Worm (Caenorhabditis elegans) whole organism, L4 larva: ENCODE data around the gene srbc-2.
"Not testable (repeated sequence)": the region's sequence is repeated elsewhere in the genome, so short reads cannot be mapped to it uniquely, and the experiment has no call there.

Source experiments
- F44E2.7 ChIP-seq: fragments of 200-800 bp; sonication (Bioruptor generic); IDR thresholded peaks from 2 replicates; pipeline ENCODE4 v2.1.2; 2022; ENCODE audit warnings: missing genetic modification characterization, missing compliant biosample characterization
- T20F7.1 ChIP-seq: fragments of 200-800 bp; sonication (Bioruptor generic); optimal IDR thresholded peaks from 2 replicates; lab custom pipeline; 2018; ENCODE audit warnings: mild to moderate bottlenecking, missing genetic modification characterization, missing compliant biosample characterization
- Y5F2A.4 ChIP-seq: fragments of 200-800 bp; sonication (Bioruptor generic); optimal IDR thresholded peaks from 2 replicates; lab custom pipeline; 2018; ENCODE audit warnings: mild to moderate bottlenecking, missing genetic modification characterization, missing compliant biosample characterization
- ZK337.2 ChIP-seq: fragments of 200-800 bp; sonication (Bioruptor generic); IDR thresholded peaks from 2 replicates; pipeline ENCODE4 v1.3.6; 2022; ENCODE audit warnings: missing genetic modification reagents, missing genetic modification characterization, missing compliant biosample characterization
- ZK546.5 ChIP-seq, 2 experiments: sonication (generic microtip); optimal IDR thresholded peaks; 2 replicates each; lab custom pipeline; 2017; ENCODE audit warnings: missing biosample characterization in 2 of 2, missing genetic modification characterization in 2 of 2
- aha-1 ChIP-seq: fragments of 150-350 bp; peaks from one replicate; lab custom pipeline; 2014; ENCODE audit warnings: missing biosample characterization, missing genetic modification characterization
- ama-1 ChIP-seq: fragments of 150-350 bp; optimal IDR thresholded peaks from 2 replicates; lab custom pipeline; 2014; ENCODE audit warnings: inconsistent platforms, mixed read lengths
- ceh-28 ChIP-seq: fragments of 150-350 bp; optimal IDR thresholded peaks from 2 replicates; lab custom pipeline; 2014; ENCODE audit warnings: missing biosample characterization, missing genetic modification reagents, missing genetic modification characterization
- ces-1 ChIP-seq: fragments of 150-350 bp; sonication (generic microtip); optimal IDR thresholded peaks from 4 replicates; lab custom pipeline; 2014; ENCODE audit warnings: missing biosample characterization, missing genetic modification reagents, missing genetic modification characterization
- daf-16 ChIP-seq, 3 experiments: sonication (generic microtip); optimal IDR thresholded peaks; 2 replicates each; lab custom pipeline; 2016 to 2017; ENCODE audit warnings: missing genetic modification characterization in 3 of 3, missing genetic modification reagents in 3 of 3, mild to moderate bottlenecking in 2 of 3, missing compliant biosample characterization in 2 of 3, missing biosample characterization in 1 of 3, moderate library complexity in 1 of 3
- daf-19 ChIP-seq: fragments of 200-800 bp; sonication (Bioruptor generic); conservative IDR thresholded peaks from 2 replicates; pipeline ENCODE4 v1.3.6; 2022; ENCODE audit warnings: missing genetic modification characterization, missing compliant biosample characterization
- dmd-6 ChIP-seq: fragments of 200-800 bp; sonication (Bioruptor generic); IDR thresholded peaks from 2 replicates; pipeline ENCODE4 v1.3.6; 2022; ENCODE audit warnings: missing genetic modification reagents, missing genetic modification characterization, missing compliant biosample characterization
- duxl-1 ChIP-seq: sonication (generic microtip); optimal IDR thresholded peaks from 2 replicates; lab custom pipeline; 2016; ENCODE audit warnings: mild to moderate bottlenecking, missing genetic modification characterization, moderate library complexity, missing compliant biosample characterization; ENCODE audit not compliant: poor library complexity
- hlh-11 ChIP-seq: fragments of 200-800 bp; sonication (Bioruptor generic); optimal IDR thresholded peaks from 2 replicates; lab custom pipeline; 2018; ENCODE audit warnings: mild to moderate bottlenecking, missing genetic modification characterization, missing compliant biosample characterization
- lim-7 ChIP-seq: fragments of 200-800 bp; sonication (Bioruptor generic); IDR thresholded peaks from 2 replicates; pipeline ENCODE4 v1.3.6; 2022; ENCODE audit warnings: missing genetic modification characterization, missing compliant biosample characterization
- lin-1 ChIP-seq: fragments of 200-800 bp; sonication (Bioruptor generic); IDR thresholded peaks from 2 replicates; pipeline ENCODE4 v1.3.6; 2022; ENCODE audit warnings: missing genetic modification reagents, missing genetic modification characterization, missing compliant biosample characterization
- lin-29 ChIP-seq: fragments of 200-800 bp; sonication (Bioruptor generic); IDR thresholded peaks from 2 replicates; pipeline ENCODE4 v1.3.6; 2022; ENCODE audit warnings: missing genetic modification reagents, missing genetic modification characterization, missing compliant biosample characterization
- lin-39 ChIP-seq: fragments of 150-350 bp; optimal IDR thresholded peaks from 2 replicates; lab custom pipeline; 2014; ENCODE audit warnings: missing biosample characterization, missing genetic modification reagents, missing genetic modification characterization
- lsy-2 ChIP-seq, 2 experiments: fragments of 150-350 bp in 1 of 2; sonication (generic microtip) in 1 of 2; optimal IDR thresholded peaks; 2 replicates each; lab custom pipeline; 2014 to 2017; ENCODE audit warnings: missing biosample characterization in 2 of 2, missing genetic modification characterization in 2 of 2
- madf-5 ChIP-seq, 2 experiments: fragments of 200-800 bp; sonication (Bioruptor generic); IDR thresholded peaks; 2 replicates each; pipeline ENCODE4 v1.3.6; 2022; ENCODE audit warnings: missing compliant biosample characterization in 2 of 2, missing genetic modification characterization in 2 of 2
- madf-9 ChIP-seq: fragments of 200-800 bp; sonication (Bioruptor generic); conservative IDR thresholded peaks from 2 replicates; pipeline ENCODE4 v1.3.6; 2022; ENCODE audit warnings: missing genetic modification reagents, missing genetic modification characterization, missing compliant biosample characterization
- mes-2 ChIP-seq: sonication (generic microtip); optimal IDR thresholded peaks from 2 replicates; lab custom pipeline; 2016; ENCODE audit warnings: missing genotype, mild to moderate bottlenecking, missing genetic modification characterization, missing compliant biosample characterization; ENCODE audit not compliant: poor library complexity, severe bottlenecking
- nhr-28 ChIP-seq: fragments of 150-350 bp; optimal IDR thresholded peaks from 2 replicates; lab custom pipeline; 2014; ENCODE audit warnings: missing biosample characterization, missing genetic modification characterization
- nhr-48 ChIP-seq: sonication (generic microtip); optimal IDR thresholded peaks from 2 replicates; lab custom pipeline; 2016; ENCODE audit warnings: mild to moderate bottlenecking, missing genetic modification characterization, missing compliant biosample characterization
- php-3 ChIP-seq: fragments of 200-800 bp; sonication (Bioruptor generic); IDR thresholded peaks from 2 replicates; pipeline ENCODE4 v1.3.6; 2022; ENCODE audit warnings: missing genetic modification reagents, missing genetic modification characterization, missing compliant biosample characterization
- saeg-2 ChIP-seq: fragments of 200-800 bp; sonication (Bioruptor generic); IDR thresholded peaks from 2 replicates; pipeline ENCODE4 v1.3.6; 2022; ENCODE audit warnings: missing genetic modification reagents, missing genetic modification characterization, missing compliant biosample characterization
- skn-1 ChIP-seq: fragments of 150-350 bp; optimal IDR thresholded peaks from 2 replicates; lab custom pipeline; 2014; ENCODE audit warnings: missing biosample characterization, missing genetic modification characterization
- tag-97 ChIP-seq: fragments of 200-800 bp; sonication (Bioruptor generic); IDR thresholded peaks from 2 replicates; pipeline ENCODE4 v1.3.6; 2022; ENCODE audit warnings: missing genetic modification characterization, missing compliant biosample characterization
- tra-1 ChIP-seq: fragments of 200-800 bp; sonication (Bioruptor generic); IDR thresholded peaks from 2 replicates; pipeline ENCODE4 v1.3.6; 2022; ENCODE audit warnings: missing genetic modification reagents, missing genetic modification characterization, missing compliant biosample characterization
- unc-62 ChIP-seq, 3 experiments: fragments of 150-350 bp in 1 of 3; sonication (generic microtip); optimal IDR thresholded peaks in 2 of 3; peaks in 1 of 3; 1 replicate in 1 of 3; 2 replicates in 2 of 3; lab custom pipeline; 2014 to 2017; ENCODE audit warnings: missing biosample characterization in 3 of 3, missing genetic modification characterization in 3 of 3, missing genetic modification reagents in 3 of 3, missing genotype in 1 of 3
- zfp-2 ChIP-seq: sonication (generic microtip); optimal IDR thresholded peaks from 2 replicates; lab custom pipeline; 2016; ENCODE audit warnings: mild to moderate bottlenecking, missing genetic modification characterization, missing compliant biosample characterization
- zip-11 ChIP-seq: fragments of 200-800 bp; sonication (Bioruptor generic); IDR thresholded peaks from 2 replicates; pipeline ENCODE4 v1.3.6; 2022; ENCODE audit warnings: missing genetic modification characterization, missing compliant biosample characterization

Gene srbc-2

ce11 chrV:3410098-3410570, 33.3 kb upstream of the srbc-2 start, which contains the start of gene arrd-22:
TSS of gene arrd-22 (plus strand) at chrV:3410520.
- TF ChIP-seq zip-11 (no peak), daf-19 (no peak), ZK546.5 (tag; optimal IDR thresholded peaks at IDR 0.05; lab: Kevin White, UChicago) (no peak), mes-2 (no peak), F44E2.7 (GFP tag; lab: Robert Waterston, UW) (no peak), hlh-11 (tag; lab: Kevin White, UChicago) (peak; percentile 43), ces-1 (GFP tag; lab: Kevin White, UChicago) (peak; percentile 4), lsy-2 (tag; optimal IDR thresholded peaks at IDR 0.05; lab: Kevin White, UChicago) (no peak), ceh-28 (tag; lab: Kevin White, UChicago) (no peak), aha-1 (tag; lab: Kevin White, UChicago) (peak; percentile 36), unc-62 (GFP tag; optimal IDR thresholded peaks at IDR 0.05 in 1 of 2; lab: Kevin White, UChicago) (peak in 1 of 2 experiments; percentile 94), unc-62 (tag; optimal IDR thresholded peaks at IDR 0.05; lab: Kevin White, UChicago) (no peak), lin-1 (GFP tag; lab: Robert Waterston, UW) (no peak), tag-97 (GFP tag; lab: Robert Waterston, UW) (no peak), madf-5 (GFP tag; IDR thresholded peaks at IDR 0.05; lab: Robert Waterston, UW) (no peak), tra-1 (GFP tag; lab: Robert Waterston, UW) (0 out of 2 replicates have a peak, but pooled peaks have one; percentile 35), nhr-48 (tag; lab: Kevin White, UChicago) (peak; percentile 23), nhr-28 (tag; lab: Kevin White, UChicago) (peak; percentile 53), ama-1 (lab: Kevin White, UChicago) (no peak), madf-9 (GFP tag; lab: Robert Waterston, UW) (no peak), lim-7 (GFP tag; lab: Robert Waterston, UW) (no peak), duxl-1 (tag; lab: Kevin White, UChicago) (peak; percentile 75), php-3 (GFP tag; lab: Robert Waterston, UW) (no peak), daf-16 (GFP tag; optimal IDR thresholded peaks at IDR 0.05; lab: Kevin White, UChicago) (no peak), daf-16 (tag; optimal IDR thresholded peaks at IDR 0.05; lab: Kevin White, UChicago) (no peak), dmd-6 (GFP tag; lab: Robert Waterston, UW) (peak; percentile 74)

DNA sequence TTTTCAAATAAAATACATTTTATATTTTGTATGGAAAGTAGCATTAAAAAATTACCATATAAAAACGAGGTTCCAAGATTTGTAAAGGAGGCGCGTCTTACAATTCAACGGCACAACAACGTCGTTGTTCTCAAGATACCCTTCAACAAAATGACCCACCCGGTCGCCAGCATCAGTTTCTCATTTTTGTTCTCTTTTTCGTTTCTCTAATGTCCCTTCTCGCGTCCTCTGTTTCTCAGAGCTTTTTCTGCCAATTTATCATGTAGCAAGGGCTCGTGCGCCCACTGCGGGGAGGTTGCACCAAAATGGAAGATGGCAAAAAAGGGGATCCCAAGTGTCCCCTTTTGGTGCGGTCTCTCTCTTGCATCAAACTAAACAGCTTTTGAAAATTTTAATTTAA, 32.6 kb upstream of the srbc-2 start:
- 0 out of 2 replicates have a peak, but pooled peaks have one; percentile 7 for TF ChIP-seq ZK337.2 (GFP tag; lab: Robert Waterston, UW)
- TF ChIP-seq aha-1 (tag; lab: Kevin White, UChicago): peak; percentile 81
- peak in 1 of 2 experiments; percentile 61 for TF ChIP-seq unc-62 (GFP tag; optimal IDR thresholded peaks at IDR 0.05 in 1 of 2; lab: Kevin White, UChicago)
- no peak for TF ChIP-seq unc-62 (tag; optimal IDR thresholded peaks at IDR 0.05; lab: Kevin White, UChicago)
- TF ChIP-seq Y5F2A.4: no peak

ce11 chrV:3408602-3409001, 31.7 kb upstream of the srbc-2 start, which contains the start of gene T20D4.7:
TSS of gene T20D4.7 (plus strand) at chrV:3408902.
- TF ChIP-seq lin-39 (tag; lab: Kevin White, UChicago) (no peak), unc-62 (GFP tag; optimal IDR thresholded peaks at IDR 0.05 in 1 of 2; lab: Kevin White, UChicago) (no peak), unc-62 (tag; optimal IDR thresholded peaks at IDR 0.05; lab: Kevin White, UChicago) (no peak), saeg-2 (GFP tag; lab: Robert Waterston, UW) (no peak)
- TF ChIP-seq, all 104 proteins: peak for 0

DNA sequence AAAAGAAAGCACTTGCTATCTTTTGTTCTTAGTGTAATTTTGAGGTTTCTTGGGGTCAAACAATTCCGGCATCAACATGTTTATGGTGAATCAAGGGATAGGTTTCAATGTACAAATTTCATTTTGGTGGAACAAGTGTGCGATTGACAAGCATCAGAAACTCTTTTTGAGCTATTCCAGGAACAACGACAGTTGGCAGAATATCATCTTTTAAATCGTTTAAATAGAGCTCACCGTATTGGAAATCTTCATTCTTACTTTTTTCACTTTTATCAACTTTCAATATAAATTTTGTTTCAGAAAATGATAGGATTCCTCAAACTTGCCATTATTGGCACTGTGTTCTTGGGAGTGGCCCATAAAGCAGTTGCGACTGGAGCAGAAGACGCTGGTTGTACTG, 23.1 kb upstream of the srbc-2 start, which contains the start of gene T20D4.10:
T20D4.10 (plus strand) TSS at position 301 of the 400 bp plus-strand sequence.
- peak in 1 of 2 experiments; percentile 25 for TF ChIP-seq daf-16 (GFP tag; optimal IDR thresholded peaks at IDR 0.05; lab: Kevin White, UChicago)
- not testable (repeated sequence) for TF ChIP-seq daf-16 (tag; optimal IDR thresholded peaks at IDR 0.05; lab: Kevin White, UChicago)

DNA sequence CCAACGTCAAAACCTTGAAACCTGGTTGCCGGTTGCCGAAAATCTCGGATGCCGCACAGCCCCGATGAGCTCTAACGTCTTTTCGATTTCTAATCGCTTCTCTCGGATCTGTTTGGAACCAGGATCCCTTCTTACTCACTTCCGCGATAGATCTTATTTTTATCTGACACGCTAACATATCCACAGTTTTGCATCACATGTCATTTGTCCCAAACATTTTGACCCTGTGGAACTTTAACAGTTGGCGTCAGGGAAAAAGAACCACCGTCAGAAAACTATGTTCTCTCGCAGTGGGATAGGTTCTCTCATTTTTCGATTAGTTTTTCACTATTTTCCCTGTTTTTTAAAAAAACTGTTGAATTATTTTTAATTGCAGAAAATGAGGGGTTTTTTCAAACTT, 21.4 kb upstream of the srbc-2 start, which contains the start of gene T20D4.11:
T20D4.11 (plus strand) TSS at position 377 of the 400 bp plus-strand sequence.
- TF ChIP-seq lin-29 (GFP tag; lab: Robert Waterston, UW): no peak
- TF ChIP-seq tra-1 (GFP tag; lab: Robert Waterston, UW): no peak
- peak in 1 of 2 experiments; percentile 62 for TF ChIP-seq daf-16 (GFP tag; optimal IDR thresholded peaks at IDR 0.05; lab: Kevin White, UChicago)
- TF ChIP-seq daf-16 (tag; optimal IDR thresholded peaks at IDR 0.05; lab: Kevin White, UChicago): no peak
- TF ChIP-seq T20F7.1: no peak
- TF ChIP-seq nhr-28 (tag; lab: Kevin White, UChicago): no peak
- no peak for TF ChIP-seq skn-1 (tag; lab: Kevin White, UChicago)
- peak; percentile 28 for TF ChIP-seq hlh-11 (tag; lab: Kevin White, UChicago)
- no peak for TF ChIP-seq zfp-2 (tag; lab: Kevin White, UChicago)
